Worm (Caenorhabditis elegans) whole organism, mixed stage, embryonic: ENCODE measurements around the gene fezf-1.

Experiments
- ces-1 ChIP-seq: fragments of 150-350 bp; optimal IDR thresholded peaks from 2 replicates; lab custom pipeline; 2014; ENCODE audit warnings: missing biosample characterization, missing genetic modification reagents, missing genetic modification characterization
- elt-3 ChIP-seq: fragments of 150-350 bp; optimal IDR thresholded peaks from 2 replicates; lab custom pipeline; 2014; ENCODE audit warnings: missing biosample characterization, missing genetic modification characterization
- hlh-1 ChIP-seq: fragments of 150-350 bp; optimal IDR thresholded peaks from 2 replicates; lab custom pipeline; 2014; ENCODE audit warnings: missing biosample characterization, missing genetic modification reagents, missing genetic modification characterization
- lsy-2 ChIP-seq: fragments of 150-350 bp; optimal IDR thresholded peaks from 2 replicates; lab custom pipeline; 2014; ENCODE audit warnings: missing biosample characterization, missing genetic modification characterization
- mab-5 ChIP-seq: fragments of 150-350 bp; optimal IDR thresholded peaks from 2 replicates; lab custom pipeline; 2014; ENCODE audit warnings: missing biosample characterization, missing genetic modification characterization
- mep-1 ChIP-seq: fragments of 150-350 bp; optimal IDR thresholded peaks from 2 replicates; lab custom pipeline; 2017; ENCODE audit warnings: missing biosample characterization, missing genetic modification reagents, missing genetic modification characterization, inconsistent platforms
- nhr-12 ChIP-seq: fragments of 150-350 bp; optimal IDR thresholded peaks from 2 replicates; lab custom pipeline; 2014; ENCODE audit warnings: missing biosample characterization, missing genetic modification characterization
- nhr-237 ChIP-seq: fragments of 150-350 bp; optimal IDR thresholded peaks from 2 replicates; lab custom pipeline; 2014; ENCODE audit warnings: missing biosample characterization, missing genetic modification characterization
- nhr-76 ChIP-seq: sonication (generic microtip); optimal IDR thresholded peaks from 2 replicates; lab custom pipeline; 2017; ENCODE audit warnings: missing biosample characterization, missing genetic modification characterization
- pha-4 ChIP-seq: fragments of 150-350 bp; optimal IDR thresholded peaks from 2 replicates; lab custom pipeline; 2018; ENCODE audit warnings: missing biosample characterization, missing genetic modification reagents, missing genetic modification characterization
- sem-2 ChIP-seq: fragments of 200-800 bp; sonication (Bioruptor generic); optimal IDR thresholded peaks from 2 replicates; lab custom pipeline; 2018; ENCODE audit warnings: mild to moderate bottlenecking, missing genetic modification characterization, missing compliant biosample characterization
- unc-120 ChIP-seq: sonication (generic microtip); optimal IDR thresholded peaks from 2 replicates; lab custom pipeline; 2017; ENCODE audit warnings: missing genetic modification characterization, missing compliant biosample characterization; ENCODE audit not compliant: poor library complexity, severe bottlenecking
- unc-62 ChIP-seq: fragments of 150-350 bp; optimal IDR thresholded peaks from 2 replicates; lab custom pipeline; 2014; ENCODE audit warnings: missing biosample characterization, missing genetic modification reagents, missing genetic modification characterization

ce11 chrIV:13493719-13494118 is 27.8 kb downstream of the fezf-1 start:
- TF ChIP-seq nhr-76 (no peak), nhr-12 (no peak), nhr-237 (no peak), lsy-2 (tag; lab: Kevin White, UChicago) (no peak), mab-5 (tag; lab: Kevin White, UChicago) (no peak), hlh-1 (tag; lab: Kevin White, UChicago) (no peak), unc-62 (GFP tag; lab: Kevin White, UChicago) (no peak), ces-1 (GFP tag; lab: Kevin White, UChicago) (no peak), sem-2 (no peak), pha-4 (no peak), mep-1 (tag; lab: Kevin White, UChicago) (no peak), elt-3 (no peak), unc-120 (no peak)
